Worm (Caenorhabditis elegans) whole organism, L4/young adult: ENCODE measurements around the gene anmt-2.

Source experiments
- W03F9.2 ChIP-seq: fragments of 150-350 bp; optimal IDR thresholded peaks from 2 replicates; lab custom pipeline; 2014; ENCODE audit warnings: missing biosample characterization, missing genetic modification characterization
- dao-5 ChIP-seq: sonication (generic microtip); optimal IDR thresholded peaks from 2 replicates; lab custom pipeline; 2016; ENCODE audit warnings: missing genotype, missing genetic modification characterization, moderate library complexity, missing compliant biosample characterization
- him-1 ChIP-seq: sonication (generic microtip); optimal IDR thresholded peaks from 2 replicates; lab custom pipeline; 2016; ENCODE audit warnings: missing genotype, missing genetic modification reagents, missing genetic modification characterization, missing compliant biosample characterization

Gene anmt-2

DNA sequence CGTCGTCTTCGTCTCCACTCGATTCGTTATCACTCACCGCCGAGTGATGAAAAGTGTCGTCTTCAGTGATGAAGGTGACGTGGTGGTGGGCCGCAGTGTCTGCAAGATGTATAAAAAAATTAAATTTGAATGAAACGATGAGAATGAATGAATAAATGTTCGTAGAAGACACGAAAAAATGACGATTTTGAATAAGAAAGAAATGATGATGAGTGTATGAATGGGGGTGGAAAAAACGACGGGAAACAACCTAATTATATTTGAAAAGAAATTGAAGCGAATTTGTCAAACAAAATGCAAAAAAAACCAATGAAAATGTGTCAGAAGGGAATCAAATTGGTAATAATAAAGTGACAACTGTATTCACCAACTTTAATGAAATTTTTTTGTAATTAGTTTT, 21.4 kb downstream of the anmt-2 start, which contains the start of gene mvk-1:
Gene mvk-1 (minus strand): TSS at position 101 of the 400 bp plus-strand sequence.
- TF ChIP-seq W03F9.2 (tag; lab: Kevin White, UChicago) (no peak), dao-5 (tag; lab: Kevin White, UChicago) (no peak), him-1 (tag; lab: Kevin White, UChicago) (no peak)

DNA sequence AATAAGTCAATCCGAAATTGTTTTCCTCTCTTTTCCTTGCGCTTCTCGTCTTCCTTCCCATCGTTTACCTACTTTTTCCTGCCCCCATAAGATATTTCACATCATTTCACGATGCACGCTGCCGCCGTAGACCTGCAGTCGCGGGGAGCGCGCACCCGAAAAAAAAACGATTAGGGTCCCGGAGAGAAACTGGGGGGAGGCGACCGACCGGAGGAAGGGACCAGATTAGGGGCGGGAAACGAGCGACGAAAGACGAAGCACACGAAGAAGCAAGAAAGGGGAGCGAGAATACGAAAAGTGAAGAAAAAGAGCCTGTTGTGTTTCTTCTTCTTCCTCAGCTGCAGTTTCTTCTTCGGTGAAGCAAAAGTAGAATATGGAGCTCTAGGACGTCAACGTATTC, 22.3 kb downstream of the anmt-2 start:
- TF ChIP-seq him-1 (tag; lab: Kevin White, UChicago) (peak; percentile 30), W03F9.2 (tag; lab: Kevin White, UChicago) (no peak), dao-5 (tag; lab: Kevin White, UChicago) (no peak)

DNA sequence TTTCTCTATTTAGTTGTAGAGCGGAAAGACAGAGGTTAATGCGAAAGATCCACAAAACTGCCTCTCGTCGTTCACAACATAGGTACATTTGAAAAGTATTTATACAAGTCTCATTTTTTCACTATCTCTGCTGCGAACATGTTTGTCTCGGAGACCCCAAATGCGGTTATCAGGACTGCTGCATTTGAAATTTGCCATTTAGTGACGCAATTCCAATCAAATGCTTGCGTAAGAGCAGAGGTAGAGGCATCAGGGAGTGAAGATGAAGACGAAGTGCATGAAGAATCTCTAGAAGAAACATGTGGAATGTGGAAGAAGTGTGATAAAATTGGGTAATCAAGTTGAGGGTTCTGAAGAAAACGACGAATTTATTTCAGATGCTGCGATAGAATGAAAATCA, 23.4 kb downstream of the anmt-2 start:
- TF ChIP-seq dao-5 (tag; lab: Kevin White, UChicago) = no peak
- no peak for TF ChIP-seq him-1 (tag; lab: Kevin White, UChicago)
- TF ChIP-seq W03F9.2 (tag; lab: Kevin White, UChicago) = no peak

DNA sequence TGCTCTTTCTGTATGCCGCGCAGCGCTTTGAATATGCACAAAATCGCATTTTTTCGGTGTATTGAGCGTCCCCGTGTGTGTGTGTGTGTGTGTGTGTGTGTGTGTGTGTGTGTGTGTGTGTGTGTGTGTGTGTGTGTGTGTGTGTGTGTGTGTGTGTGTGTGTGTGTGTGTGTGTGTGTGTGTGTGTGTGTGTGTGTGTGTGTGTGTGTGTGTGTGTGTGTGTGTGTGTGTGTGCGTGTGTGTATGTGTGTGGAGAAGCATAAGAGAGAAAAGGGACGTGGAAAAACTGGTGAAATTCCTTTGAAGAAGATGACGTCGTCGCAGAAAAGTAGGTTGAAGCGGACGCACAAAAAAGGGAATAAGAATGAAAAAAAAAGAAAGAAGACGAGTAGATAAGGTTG, 24.2 kb downstream of the anmt-2 start:
- peak; percentile 80 for TF ChIP-seq him-1 (tag; lab: Kevin White, UChicago)

DNA sequence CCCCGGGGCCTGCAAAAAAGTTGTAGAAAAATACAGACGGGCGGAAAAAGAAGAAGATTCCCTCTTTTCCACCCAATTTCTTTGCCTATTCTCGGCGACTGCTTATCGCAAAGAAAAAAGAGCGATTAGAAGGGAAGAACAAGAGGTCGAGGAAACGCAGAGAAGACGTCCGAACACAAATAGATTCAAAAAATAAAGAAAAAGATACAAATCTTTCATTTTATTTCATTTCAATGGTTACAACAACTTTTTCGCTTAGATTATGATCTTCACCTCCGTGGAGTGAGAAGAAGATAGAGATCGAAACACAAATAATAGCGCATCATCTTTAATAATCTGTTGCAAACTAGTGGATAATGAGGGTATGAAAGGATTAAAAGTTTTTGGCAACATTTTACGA, 25.5 kb downstream of the anmt-2 start:
- TF ChIP-seq W03F9.2 (tag; lab: Kevin White, UChicago) (no peak), him-1 (tag; lab: Kevin White, UChicago) (no peak), dao-5 (tag; lab: Kevin White, UChicago) (no peak)

DNA sequence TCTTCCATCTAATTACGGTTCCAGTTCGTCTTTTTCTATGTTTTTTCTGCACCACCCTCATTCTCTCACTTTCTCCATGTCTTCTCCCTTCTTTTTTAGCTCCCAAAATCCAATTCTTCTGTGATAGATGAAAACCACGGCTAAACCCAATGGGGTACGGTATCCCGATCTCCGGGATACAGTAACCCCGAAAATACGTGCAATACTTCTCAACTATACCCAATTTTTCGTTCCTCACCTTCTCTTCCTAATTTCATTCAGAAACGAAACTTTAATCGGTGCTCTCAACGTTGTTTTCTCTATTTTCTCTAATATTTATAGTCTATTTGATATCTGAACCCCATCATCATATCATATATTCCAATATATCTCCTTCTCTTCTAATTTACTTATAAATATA, 33.9 kb downstream of the anmt-2 start:
- TF ChIP-seq dao-5 (tag; lab: Kevin White, UChicago) = no peak
- no peak for TF ChIP-seq him-1 (tag; lab: Kevin White, UChicago)
- no peak for TF ChIP-seq W03F9.2 (tag; lab: Kevin White, UChicago)

DNA sequence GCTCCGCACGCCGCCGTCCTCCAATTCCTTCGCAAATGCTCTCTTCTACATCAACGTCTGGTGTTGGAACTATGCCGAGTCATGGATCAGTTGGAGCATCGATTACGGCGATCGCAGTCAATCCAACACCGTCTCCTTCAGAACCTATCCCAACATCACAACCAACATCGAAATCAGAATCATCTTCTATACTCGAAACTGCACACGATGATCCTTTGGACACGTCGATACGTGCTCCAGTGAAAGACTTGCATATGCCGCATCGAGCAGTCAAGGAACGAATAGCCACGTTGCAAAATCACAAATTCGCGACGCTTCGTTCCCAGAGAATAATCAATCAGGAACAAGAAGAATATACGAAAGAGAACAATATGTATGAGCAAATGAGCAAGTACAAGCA, 36.6 kb downstream of the anmt-2 start:
- TF ChIP-seq W03F9.2 (tag; lab: Kevin White, UChicago) = no peak
- no peak for TF ChIP-seq dao-5 (tag; lab: Kevin White, UChicago)
- no peak for TF ChIP-seq him-1 (tag; lab: Kevin White, UChicago)

DNA sequence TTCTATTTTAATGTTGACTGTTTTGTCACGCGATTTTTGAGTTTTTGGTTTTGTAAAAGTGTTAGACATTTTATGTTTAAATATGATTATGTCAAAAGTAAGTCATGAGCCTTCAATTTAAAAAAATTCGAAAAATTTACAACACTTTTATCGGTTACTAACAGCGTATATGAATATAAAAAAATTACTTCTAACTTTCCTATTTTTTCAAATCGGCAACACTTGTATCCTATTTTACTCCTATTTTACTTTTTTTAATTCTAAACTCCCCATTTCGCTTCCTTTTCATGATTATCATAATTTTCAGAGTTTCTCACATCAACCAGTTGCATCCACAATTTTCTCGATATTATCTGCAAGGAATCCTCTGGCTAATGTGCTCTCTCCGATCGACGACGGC, 39.2 kb downstream of the anmt-2 start, which contains the start of gene kin-18:
Gene kin-18 (plus strand): TSS at position 301 of the 400 bp plus-strand sequence.
- TF ChIP-seq him-1 (tag; lab: Kevin White, UChicago) (no peak), dao-5 (tag; lab: Kevin White, UChicago) (no peak), W03F9.2 (tag; lab: Kevin White, UChicago) (no peak)

DNA sequence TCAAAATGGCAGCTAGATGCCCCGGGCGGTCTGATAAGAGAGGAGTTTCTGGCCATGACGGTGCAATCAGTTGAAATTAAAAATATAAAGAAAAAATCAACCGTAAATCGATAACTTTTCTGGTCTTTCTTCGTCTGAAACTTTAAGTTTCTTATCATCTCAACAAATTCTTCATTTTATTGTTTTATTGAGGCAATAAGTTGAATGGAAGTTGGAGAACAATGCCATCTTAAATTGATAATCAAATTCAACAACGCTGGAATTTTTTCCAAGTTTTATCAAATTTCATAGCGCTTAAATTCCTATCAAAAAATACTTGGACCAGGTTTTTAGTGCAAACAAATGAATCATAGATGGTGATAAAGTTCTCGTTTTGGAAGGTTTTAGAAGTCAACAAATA, 40.6 kb downstream of the anmt-2 start:
- TF ChIP-seq dao-5 (tag; lab: Kevin White, UChicago) (no peak), W03F9.2 (tag; lab: Kevin White, UChicago) (no peak), him-1 (tag; lab: Kevin White, UChicago) (no peak)

DNA sequence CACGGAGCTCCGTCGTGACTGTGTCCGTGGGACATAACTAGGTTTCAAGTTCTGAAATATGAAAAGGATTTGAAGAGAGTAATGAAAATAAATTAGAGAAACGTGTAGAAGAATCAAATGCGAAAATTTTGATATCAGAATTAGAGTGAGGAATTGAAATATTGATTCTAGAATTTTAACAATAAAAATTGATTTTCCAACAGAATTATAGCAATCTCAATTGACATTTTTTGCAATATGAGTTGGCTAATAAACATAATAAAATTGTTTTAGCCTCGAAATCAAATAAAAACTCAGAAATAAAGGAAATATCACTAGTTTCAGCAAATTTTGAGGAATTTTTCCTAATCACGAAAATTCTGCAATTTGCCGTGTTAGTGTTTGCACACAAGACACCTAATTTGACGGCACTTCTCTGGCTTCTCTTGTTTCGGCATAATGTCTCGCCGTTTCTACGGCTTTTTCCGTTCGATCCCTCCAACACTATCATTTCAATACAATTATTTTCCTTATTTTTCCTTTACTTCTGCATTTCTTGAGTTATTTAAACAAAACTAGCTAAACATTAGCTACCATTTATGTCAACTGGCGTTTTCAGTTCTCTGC, 41.2 kb downstream of the anmt-2 start, which contains the start of gene nmt-1:
Gene nmt-1 (minus strand): TSS at position 51 of the 606 bp plus-strand sequence.
- TF ChIP-seq dao-5 (tag; lab: Kevin White, UChicago) (no peak), him-1 (tag; lab: Kevin White, UChicago) (no peak), W03F9.2 (tag; lab: Kevin White, UChicago) (peak; percentile 36)

DNA sequence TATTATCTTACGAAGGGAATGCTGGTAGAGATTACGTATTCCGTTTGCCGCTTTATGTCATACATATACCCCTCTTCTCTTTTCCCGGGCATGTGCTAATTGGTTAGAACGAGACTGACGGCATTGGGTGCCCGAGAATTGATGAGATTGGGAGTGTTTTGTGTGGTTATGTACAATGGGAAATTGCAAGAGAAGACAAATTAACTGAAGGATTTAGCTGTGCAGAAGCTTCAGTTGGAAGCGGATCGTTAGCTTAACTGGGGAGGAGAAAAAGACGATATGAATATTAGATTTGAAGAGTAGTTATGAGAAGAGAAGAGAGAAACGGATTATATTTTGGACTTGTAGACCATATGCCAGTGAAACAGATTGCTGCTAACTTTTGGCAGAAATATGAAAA, 47.4 kb downstream of the anmt-2 start:
- TF ChIP-seq W03F9.2 (tag; lab: Kevin White, UChicago) (no peak), him-1 (tag; lab: Kevin White, UChicago) (no peak), dao-5 (tag; lab: Kevin White, UChicago) (no peak)

DNA sequence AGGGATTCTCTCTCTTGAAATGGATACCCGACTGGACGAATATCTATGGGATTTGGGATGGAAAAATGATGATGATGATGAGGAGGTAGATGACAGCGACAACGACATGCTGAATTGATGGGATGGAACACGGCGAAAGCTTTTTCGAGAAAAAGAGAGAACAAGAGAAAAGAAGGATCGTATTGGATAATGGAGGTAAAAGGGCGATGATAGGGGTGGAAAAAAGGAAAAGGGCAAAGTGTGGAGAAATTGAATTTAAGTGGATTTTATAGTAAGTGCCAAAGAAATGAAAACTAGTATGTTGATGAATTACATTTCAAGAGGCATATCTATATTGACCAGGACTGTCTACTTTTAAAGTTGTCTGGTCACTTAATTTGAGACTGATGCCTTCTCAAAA, 51.7 kb downstream of the anmt-2 start:
- no peak for TF ChIP-seq W03F9.2 (tag; lab: Kevin White, UChicago)
- no peak for TF ChIP-seq him-1 (tag; lab: Kevin White, UChicago)
- TF ChIP-seq dao-5 (tag; lab: Kevin White, UChicago) = no peak
